Worm (Caenorhabditis elegans): ENCODE results near the gene K08E5.1.

Gene K08E5.1

DNA sequence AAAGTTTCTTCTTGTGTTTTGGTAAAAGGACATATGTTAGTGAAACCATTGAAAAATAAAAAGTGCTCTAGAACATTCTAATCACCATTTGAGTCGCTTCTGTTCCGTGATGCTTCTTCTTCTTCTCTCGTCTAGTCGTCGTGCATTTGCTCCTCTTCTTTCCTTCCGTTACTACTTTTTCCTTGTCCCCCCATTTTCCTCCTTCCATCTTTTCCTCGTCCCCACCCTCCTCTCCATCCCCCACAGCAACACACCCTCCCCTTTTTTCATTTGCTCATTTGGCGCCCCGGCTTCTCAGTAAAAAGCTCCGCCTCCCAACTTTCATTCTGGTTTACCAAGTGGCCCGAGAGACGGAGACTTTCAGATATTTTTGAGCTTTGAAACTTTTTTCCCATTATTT lies 5.1 kb upstream of the K08E5.1 start:
- 0 out of 2 replicates have a peak, but pooled peaks have one; percentile 33 for TF ChIP-seq scrt-1 (GFP tag; IDR thresholded peaks at IDR 0.05)
- no peak for TF ChIP-seq ceh-13 (GFP tag; optimal IDR thresholded peaks at IDR 0.05)

DNA sequence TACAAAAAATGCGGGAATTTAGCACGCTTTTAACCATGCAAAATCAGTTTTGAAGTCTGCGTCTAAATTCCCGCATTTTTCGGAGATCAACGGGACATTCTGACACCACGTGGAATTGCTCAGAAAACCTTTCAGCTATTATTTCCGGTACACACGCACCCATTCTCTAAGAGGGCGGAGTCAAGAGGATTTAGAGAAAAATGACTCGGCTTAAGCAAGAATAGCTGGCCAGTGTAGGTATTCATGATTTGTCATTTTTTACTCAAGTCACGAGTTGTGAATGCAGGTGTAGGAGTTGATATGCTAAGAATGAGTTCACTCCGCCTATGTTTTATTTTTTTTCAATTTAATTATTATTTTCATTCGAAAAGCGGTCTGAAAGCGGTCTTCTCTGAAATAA lies 4.1 kb upstream of the K08E5.1 start:
- TF ChIP-seq tra-4 (tag; optimal IDR thresholded peaks at IDR 0.05), result no peak
- TF ChIP-seq B0310.2 (tag; optimal IDR thresholded peaks at IDR 0.05), result no peak
- TF ChIP-seq pes-1 (GFP tag; IDR thresholded peaks at IDR 0.05), result no peak
- TF ChIP-seq ceh-36 (tag; optimal IDR thresholded peaks at IDR 0.05), result no peak
- TF ChIP-seq sea-1 (GFP tag; conservative IDR thresholded peaks at IDR 0.05), result no peak
- TF ChIP-seq ama-1 (optimal IDR thresholded peaks at IDR 0.05), result no peak
- no peak for TF ChIP-seq hmbx-1 (tag; optimal IDR thresholded peaks at IDR 0.05)
- TF ChIP-seq flt-1 (GFP tag; IDR thresholded peaks at IDR 0.05), result no peak
- TF ChIP-seq tbx-37 (GFP tag; conservative IDR thresholded peaks at IDR 0.05), result no peak
- no peak for TF ChIP-seq aly-1 (tag; optimal IDR thresholded peaks at IDR 0.05)
- no peak for TF ChIP-seq ets-7 (tag; optimal IDR thresholded peaks at IDR 0.05)

DNA sequence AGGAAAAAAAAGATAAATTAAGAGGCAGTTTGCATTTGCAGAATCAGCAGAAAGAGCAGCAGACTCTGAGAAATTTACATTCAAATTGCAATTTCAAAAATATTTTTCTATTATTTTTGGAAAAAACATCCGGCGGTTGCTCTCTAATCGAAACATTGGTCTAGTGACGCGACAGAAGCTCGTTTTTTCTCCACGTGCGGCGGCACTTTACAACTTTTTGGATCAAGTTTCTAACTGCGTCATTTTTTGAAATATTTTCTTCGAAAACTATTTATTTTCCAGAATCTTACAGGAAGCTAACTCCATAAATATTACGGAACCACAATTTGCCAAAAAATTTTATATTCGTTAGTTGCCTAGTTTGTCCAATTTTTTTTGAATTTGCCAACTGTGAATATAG lies 3.3 kb upstream of the K08E5.1 start:
- TF ChIP-seq tbx-37 (GFP tag; conservative IDR thresholded peaks at IDR 0.05) (no peak), flt-1 (GFP tag; IDR thresholded peaks at IDR 0.05) (no peak), sea-1 (GFP tag; conservative IDR thresholded peaks at IDR 0.05) (no peak), pes-1 (GFP tag; IDR thresholded peaks at IDR 0.05) (no peak), ceh-36 (tag; optimal IDR thresholded peaks at IDR 0.05) (no peak), F13C5.2 (tag; optimal IDR thresholded peaks at IDR 0.05) (no peak), ceh-13 (GFP tag; optimal IDR thresholded peaks at IDR 0.05) (no peak), hnd-1 (tag; optimal IDR thresholded peaks at IDR 0.05) (no peak), tra-4 (tag; optimal IDR thresholded peaks at IDR 0.05) (no peak), ama-1 (optimal IDR thresholded peaks at IDR 0.05) (no peak), ets-7 (tag; optimal IDR thresholded peaks at IDR 0.05) (no peak), aly-1 (tag; optimal IDR thresholded peaks at IDR 0.05) (no peak), scrt-1 (GFP tag; IDR thresholded peaks at IDR 0.05) (no peak), hmbx-1 (tag; optimal IDR thresholded peaks at IDR 0.05) (no peak), tbx-11 (GFP tag; IDR thresholded peaks at IDR 0.05) (no peak)

DNA sequence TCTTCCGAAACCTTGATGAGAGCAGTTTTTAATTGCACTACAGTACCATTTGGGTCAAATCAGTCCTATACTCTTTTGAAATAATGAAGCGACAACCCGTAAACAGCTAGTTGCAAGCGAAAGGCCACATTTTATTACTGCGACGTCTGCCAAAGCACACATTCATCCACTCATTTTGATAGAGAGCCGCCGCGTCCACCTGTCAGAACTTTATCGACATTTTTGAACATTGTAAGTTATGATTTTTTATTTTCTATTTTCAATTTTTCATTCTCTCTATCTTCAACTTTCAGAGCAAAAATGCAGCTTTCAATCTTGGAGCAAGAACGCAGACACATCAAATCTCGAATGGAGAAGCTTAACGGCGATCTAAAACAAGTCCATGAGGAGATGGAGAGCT lies 5.9 kb downstream of the K08E5.1 start, which contains the start of gene K08E5.6:
Gene K08E5.6, plus strand, starts transcription at position 301 of the 400 bp plus-strand sequence.
- TF ChIP-seq sea-1 (GFP tag; conservative IDR thresholded peaks at IDR 0.05) (no peak), ama-1 (optimal IDR thresholded peaks at IDR 0.05) (no peak), hnd-1 (tag; optimal IDR thresholded peaks at IDR 0.05) (no peak), ceh-13 (GFP tag; optimal IDR thresholded peaks at IDR 0.05) (no peak), tra-4 (tag; optimal IDR thresholded peaks at IDR 0.05) (no peak), hmg-4 (GFP tag; optimal IDR thresholded peaks at IDR 0.05) (no peak), scrt-1 (GFP tag; IDR thresholded peaks at IDR 0.05) (no peak)

ce11 chrIII:10136778-10137177 lies 9.8 kb downstream of the K08E5.1 start, which contains the start of gene ZK1128.7:
ZK1128.7 (plus strand) TSS chrIII:10137006.
- TF ChIP-seq ceh-13 (GFP tag; optimal IDR thresholded peaks at IDR 0.05), result no peak

- TF ChIP-seq hmbx-1 (tag; optimal IDR thresholded peaks at IDR 0.05) (no peak), ceh-13 (GFP tag; optimal IDR thresholded peaks at IDR 0.05) (no peak), F13C5.2 (tag; optimal IDR thresholded peaks at IDR 0.05) (no peak), tbx-37 (GFP tag; conservative IDR thresholded peaks at IDR 0.05) (no peak), scrt-1 (GFP tag; IDR thresholded peaks at IDR 0.05) (no peak), ets-7 (tag; optimal IDR thresholded peaks at IDR 0.05) (no peak), tbx-11 (GFP tag; IDR thresholded peaks at IDR 0.05) (no peak), flt-1 (GFP tag; IDR thresholded peaks at IDR 0.05) (no peak), tra-4 (tag; optimal IDR thresholded peaks at IDR 0.05) (no peak), hmg-4 (GFP tag; optimal IDR thresholded peaks at IDR 0.05) (no peak), aly-1 (tag; optimal IDR thresholded peaks at IDR 0.05) (no peak), pes-1 (GFP tag; IDR thresholded peaks at IDR 0.05) (no peak), B0310.2 (tag; optimal IDR thresholded peaks at IDR 0.05) (no peak), hnd-1 (tag; optimal IDR thresholded peaks at IDR 0.05) (no peak), sea-1 (GFP tag; conservative IDR thresholded peaks at IDR 0.05) (no peak)
Measured at ce11 chrIII:10134517-10134916, 12.1 kb downstream of the K08E5.1 start.

DNA sequence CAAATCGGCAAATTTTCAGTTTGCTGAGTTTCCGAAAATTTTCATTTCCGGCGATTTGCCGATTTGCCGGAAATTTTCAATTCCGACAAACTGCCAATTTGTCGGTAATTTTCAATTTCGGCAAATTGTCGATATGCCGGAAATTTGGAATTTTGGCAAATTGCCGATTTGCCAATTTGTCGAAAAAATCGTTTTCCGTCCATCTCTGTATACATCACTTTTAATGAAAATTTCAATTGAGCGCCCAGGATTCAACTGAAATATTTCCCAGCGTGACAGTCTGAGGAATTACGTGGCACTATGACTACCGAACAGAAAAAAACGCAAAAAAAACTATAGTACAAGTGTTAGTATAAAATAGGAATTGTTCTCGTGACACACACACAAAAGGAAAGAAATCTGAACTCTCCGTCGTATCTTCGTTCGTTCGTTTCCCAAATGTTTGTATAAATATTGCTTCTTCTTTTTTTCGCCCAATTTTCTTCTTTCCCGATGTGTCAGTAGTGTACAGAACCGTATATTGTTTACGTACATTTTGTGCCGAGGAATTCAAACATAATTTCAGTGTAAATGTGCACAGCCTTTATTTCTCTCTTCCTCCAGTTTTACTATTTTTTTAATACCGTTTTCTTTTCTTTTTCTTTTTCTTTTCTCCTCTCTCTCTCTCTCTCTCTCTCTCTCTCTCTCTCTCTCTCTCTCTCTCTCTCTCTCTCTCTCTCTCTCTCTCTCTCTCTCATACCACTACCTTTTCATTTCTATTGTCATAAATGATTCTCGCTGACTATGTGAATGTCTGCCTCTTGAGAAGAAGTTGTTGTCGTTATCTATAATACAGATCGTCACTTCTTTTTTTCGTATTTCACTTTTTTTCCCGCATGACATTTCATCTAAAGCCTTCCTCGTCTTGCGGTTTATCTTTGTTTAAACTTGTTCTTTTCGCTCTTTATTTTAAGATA lies 13.8 kb downstream of the K08E5.1 start:
- no peak for TF ChIP-seq hmg-4 (GFP tag; optimal IDR thresholded peaks at IDR 0.05)
- TF ChIP-seq F13C5.2 (tag; optimal IDR thresholded peaks at IDR 0.05), result no peak
- no peak for TF ChIP-seq ceh-13 (GFP tag; optimal IDR thresholded peaks at IDR 0.05)
- no peak for TF ChIP-seq tbx-11 (GFP tag; IDR thresholded peaks at IDR 0.05)
- no peak for TF ChIP-seq tra-4 (tag; optimal IDR thresholded peaks at IDR 0.05)
- TF ChIP-seq flt-1 (GFP tag; IDR thresholded peaks at IDR 0.05), result no peak
- TF ChIP-seq hnd-1 (tag; optimal IDR thresholded peaks at IDR 0.05), result no peak
- no peak for TF ChIP-seq ama-1 (optimal IDR thresholded peaks at IDR 0.05)
- no peak for TF ChIP-seq tbx-37 (GFP tag; conservative IDR thresholded peaks at IDR 0.05)
- no peak for TF ChIP-seq pes-1 (GFP tag; IDR thresholded peaks at IDR 0.05)
- TF ChIP-seq scrt-1 (GFP tag; IDR thresholded peaks at IDR 0.05), result no peak
- TF ChIP-seq ceh-36 (tag; optimal IDR thresholded peaks at IDR 0.05), result no peak
- TF ChIP-seq sea-1 (GFP tag; conservative IDR thresholded peaks at IDR 0.05), result no peak
- TF ChIP-seq ets-7 (tag; optimal IDR thresholded peaks at IDR 0.05), result no peak
- no peak for TF ChIP-seq aly-1 (tag; optimal IDR thresholded peaks at IDR 0.05)
- no peak for TF ChIP-seq hmbx-1 (tag; optimal IDR thresholded peaks at IDR 0.05)
- TF ChIP-seq B0310.2 (tag; optimal IDR thresholded peaks at IDR 0.05), result no peak
